Fruit fly (Drosophila melanogaster) whole organism, adult: ENCODE data around the gene CG13086.

Experiments
- CG1620 ChIP-seq: fragments of 200-800 bp; sonication (Bioruptor generic); optimal IDR thresholded peaks from 2 replicates; lab custom pipeline; 2016; ENCODE audit warnings: missing biosample characterization, missing genetic modification characterization
- CG33017 ChIP-seq: fragments of 200-800 bp; sonication (Bioruptor generic); optimal IDR thresholded peaks from 2 replicates; lab custom pipeline; 2018; ENCODE audit warnings: missing biosample characterization, mild to moderate bottlenecking, missing genetic modification characterization, moderate library complexity
- Hr96 ChIP-seq: fragments of 200-800 bp; sonication (Bioruptor generic); optimal IDR thresholded peaks from 2 replicates; lab custom pipeline; 2016; ENCODE audit warnings: missing biosample characterization, missing genetic modification characterization

- TF ChIP-seq Hr96 (no peak), CG1620 (GFP tag; lab: Kevin White, UChicago) (no peak), CG33017 (tag; lab: Kevin White, UChicago) (no peak)
These were observed 38.5 kb downstream of the CG13086 start for dm6 chr2L:19402667-19403066.
